Worm (Caenorhabditis elegans): ENCODE results near the gene srg-2.

Gene srg-2

DNA sequence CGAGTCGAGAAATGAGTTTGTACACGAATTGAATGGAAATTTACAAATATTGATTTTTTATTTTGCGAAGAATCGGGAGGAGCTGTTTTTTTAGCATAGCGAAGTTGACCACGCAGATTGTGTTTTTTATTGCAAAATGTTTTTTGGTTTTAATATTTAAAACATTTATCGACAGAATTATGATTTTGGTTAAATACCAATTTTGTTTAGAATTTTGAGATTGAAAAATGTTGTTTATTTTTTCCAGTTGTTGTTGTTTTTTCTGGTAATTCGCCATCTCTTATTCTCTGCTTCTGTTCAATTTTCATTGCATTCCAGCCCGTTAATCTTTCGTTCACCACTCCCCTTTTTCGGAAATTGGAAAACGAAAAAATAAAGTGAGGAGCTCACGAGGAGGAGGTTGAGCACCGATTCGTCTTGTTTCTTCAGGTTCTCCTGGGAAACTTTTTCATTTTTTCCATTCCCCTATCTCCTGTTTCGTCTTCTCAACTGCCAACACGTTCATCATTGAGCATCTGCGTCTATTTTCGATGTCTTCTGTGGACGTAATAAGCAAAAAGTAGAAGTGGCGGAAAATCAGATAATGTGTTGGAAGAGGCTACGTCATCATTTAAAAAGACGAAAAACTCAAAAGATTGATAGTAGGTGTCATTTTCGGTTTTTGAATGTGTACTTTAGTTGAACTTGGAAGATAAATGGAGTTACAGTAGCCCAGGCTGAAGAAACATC is 36.1 kb upstream of the srg-2 start, which contains the start of gene F47D12.7:
F47D12.7 (minus strand) TSS at position 51 of the 729 bp plus-strand sequence.
- no peak for TF ChIP-seq unc-3 (GFP tag; conservative IDR thresholded peaks at IDR 0.05)
- no peak for TF ChIP-seq unc-3 (tag; optimal IDR thresholded peaks at IDR 0.05)
- no peak for TF ChIP-seq eyg-1 (tag; optimal IDR thresholded peaks at IDR 0.05)
- TF ChIP-seq gmeb-2 (tag; optimal IDR thresholded peaks at IDR 0.05), result no peak
- no peak for TF ChIP-seq pros-1 (tag; optimal IDR thresholded peaks at IDR 0.05)
- no peak for TF ChIP-seq pha-2 (tag; optimal IDR thresholded peaks at IDR 0.05)

DNA sequence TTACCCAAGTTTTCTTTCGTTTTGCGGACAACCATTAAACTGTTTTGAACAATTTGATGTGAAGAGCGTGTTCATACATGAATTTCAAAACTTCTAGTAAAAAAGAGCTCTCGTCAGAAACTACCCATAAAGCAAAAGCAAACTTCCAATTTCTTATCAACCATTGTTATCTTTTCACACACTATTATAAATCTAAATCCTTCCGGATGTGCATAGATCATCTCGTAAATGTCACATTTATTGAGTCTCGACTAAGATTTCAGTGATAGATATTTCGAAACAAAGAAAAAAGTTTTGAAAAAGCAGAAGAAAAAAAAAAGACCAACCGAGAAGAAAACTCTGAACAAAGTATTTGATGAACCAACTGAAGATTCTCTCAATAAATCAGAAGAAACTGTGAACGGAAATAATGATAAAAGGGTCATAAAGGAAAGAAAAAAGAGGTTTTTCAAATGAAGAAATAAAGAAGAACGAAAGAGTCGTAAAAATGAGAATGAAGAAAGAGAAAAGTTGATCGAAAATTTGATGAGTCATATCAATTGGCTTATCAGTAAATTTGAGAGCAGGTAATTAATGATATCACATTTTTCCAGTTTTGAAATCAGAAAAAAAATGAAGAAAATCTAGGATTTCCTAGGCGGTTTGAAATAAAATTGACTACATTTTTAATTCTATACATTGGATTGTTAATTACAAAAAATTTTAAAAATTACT is 30.6 kb upstream of the srg-2 start:
- no peak for TF ChIP-seq sdc-2 (tag; optimal IDR thresholded peaks at IDR 0.05)
- TF ChIP-seq gmeb-2 (tag; optimal IDR thresholded peaks at IDR 0.05), result no peak
- no peak for TF ChIP-seq C38D4.7 (GFP tag; optimal IDR thresholded peaks at IDR 0.05)
- TF ChIP-seq F13H6.1 (tag; optimal IDR thresholded peaks at IDR 0.05), result no peak
- no peak for TF ChIP-seq ceh-9 (tag; optimal IDR thresholded peaks at IDR 0.05)
- no peak for TF ChIP-seq unc-42 (tag; optimal IDR thresholded peaks at IDR 0.05)
- no peak for TF ChIP-seq ceh-14 (tag; optimal IDR thresholded peaks at IDR 0.05)
- TF ChIP-seq sox-2 (GFP tag; IDR thresholded peaks at IDR 0.05), result no peak
- TF ChIP-seq elt-2 (tag; optimal IDR thresholded peaks at IDR 0.05), result no peak
- no peak for TF ChIP-seq dmd-4 (tag; optimal IDR thresholded peaks at IDR 0.05; ENCODE audit: borderline replicate concordance)
- TF ChIP-seq pag-3 (tag; optimal IDR thresholded peaks at IDR 0.05; ENCODE audit: borderline replicate concordance), result no peak
- no peak for TF ChIP-seq pat-9 (tag; optimal IDR thresholded peaks at IDR 0.05)
- TF ChIP-seq ceh-34 (tag; optimal IDR thresholded peaks at IDR 0.05), result no peak
- no peak for TF ChIP-seq elt-4 (tag; optimal IDR thresholded peaks at IDR 0.05)
- TF ChIP-seq unc-86 (tag; optimal IDR thresholded peaks at IDR 0.05), result no peak
- TF ChIP-seq ceh-48 (tag; optimal IDR thresholded peaks at IDR 0.05), result no peak
- TF ChIP-seq ceh-30 (tag; optimal IDR thresholded peaks at IDR 0.05), result no peak

ce11 chrIII:6289366-6289765 is 29.4 kb upstream of the srg-2 start:
- TF ChIP-seq ceh-24 (tag; optimal IDR thresholded peaks at IDR 0.05) (no peak), ceh-22 (tag; optimal IDR thresholded peaks at IDR 0.05) (no peak)

ce11 chrIII:6287195-6287594 is 27.2 kb upstream of the srg-2 start, which contains the start of gene F47D12.6:
Gene F47D12.6 (minus strand): TSS chrIII:6287295.
- no peak for TF ChIP-seq tbx-7 (tag; optimal IDR thresholded peaks at IDR 0.05)
- TF ChIP-seq ceh-2 (tag; optimal IDR thresholded peaks at IDR 0.05), result no peak
- TF ChIP-seq lin-11 (tag; optimal IDR thresholded peaks at IDR 0.05), result no peak
- TF ChIP-seq zip-5 (tag; optimal IDR thresholded peaks at IDR 0.05), result no peak
- TF ChIP-seq nfya-1 (tag; optimal IDR thresholded peaks at IDR 0.05), result no peak
- TF ChIP-seq rnt-1 (tag; optimal IDR thresholded peaks at IDR 0.05), result no peak
- no peak for TF ChIP-seq nhr-232 (tag; optimal IDR thresholded peaks at IDR 0.05)
- no peak for TF ChIP-seq Y22D7AL.16 (tag; optimal IDR thresholded peaks at IDR 0.05)
- no peak for TF ChIP-seq unc-3 (GFP tag; conservative IDR thresholded peaks at IDR 0.05)
- no peak for TF ChIP-seq unc-3 (tag; optimal IDR thresholded peaks at IDR 0.05)
- no peak for TF ChIP-seq elt-4 (tag; optimal IDR thresholded peaks at IDR 0.05)
- TF ChIP-seq C08G9.2 (tag; optimal IDR thresholded peaks at IDR 0.05), result no peak

- TF ChIP-seq pqm-1 (tag; optimal IDR thresholded peaks at IDR 0.05) (no peak), lin-11 (tag; optimal IDR thresholded peaks at IDR 0.05) (no peak)
These were observed 25.9 kb upstream of the srg-2 start, which contains the start of gene gadr-3 for ce11 chrIII:6285890-6286289. Gene gadr-3 (minus strand): TSS chrIII:6285990.
